Fruit fly (Drosophila melanogaster) whole organism, prepupa: Measurements from ENCODE around the gene CG14634.

ENCODE experiments used
- Blimp-1 ChIP-seq: fragments of 200-800 bp; sonication (Bioruptor generic); optimal IDR thresholded peaks from 3 replicates; lab custom pipeline; 2017; ENCODE audit warnings: missing biosample characterization, missing genetic modification characterization, mild to moderate bottlenecking, moderate library complexity, missing genetic modification reagents
- CG10669 ChIP-seq: fragments of 200-800 bp; sonication (Bioruptor generic); optimal IDR thresholded peaks from 3 replicates; lab custom pipeline; 2018; ENCODE audit warnings: missing biosample characterization, mild to moderate bottlenecking, missing genetic modification characterization, moderate library complexity
- CG11294 ChIP-seq: fragments of 200-800 bp; sonication (Bioruptor generic); IDR thresholded peaks from 2 replicates; pipeline ENCODE4 v1.3.6; 2022; ENCODE audit warnings: missing biosample characterization, missing genetic modification characterization
- CG11762 ChIP-seq: fragments of 200-800 bp; sonication (Bioruptor generic); optimal IDR thresholded peaks from 3 replicates; lab custom pipeline; 2016; ENCODE audit warnings: missing biosample characterization, missing genetic modification characterization; ENCODE audit not compliant: insufficient read depth
- CG11902 ChIP-seq: fragments of 200-800 bp; sonication (Bioruptor generic); optimal IDR thresholded peaks from 3 replicates; lab custom pipeline; 2016; ENCODE audit warnings: missing biosample characterization, missing genetic modification characterization
- CG15336 ChIP-seq: fragments of 200-800 bp; sonication (Bioruptor generic); IDR thresholded peaks from 2 replicates; pipeline ENCODE4 v1.3.6; 2022; ENCODE audit warnings: missing biosample characterization, missing genetic modification characterization
- CG1621 ChIP-seq: fragments of 200-800 bp; sonication (Bioruptor generic); optimal IDR thresholded peaks from 3 replicates; lab custom pipeline; 2018; ENCODE audit warnings: missing biosample characterization, mild to moderate bottlenecking, missing genetic modification characterization
- CG16779 ChIP-seq: fragments of 200-800 bp; sonication (Bioruptor generic); optimal IDR thresholded peaks from 3 replicates; lab custom pipeline; 2017; ENCODE audit warnings: missing biosample characterization, mild to moderate bottlenecking, missing genetic modification characterization
- CG3032 ChIP-seq: fragments of 200-800 bp; optimal IDR thresholded peaks from 2 replicates; lab custom pipeline; 2019; ENCODE audit warnings: missing biosample characterization, mild to moderate bottlenecking, missing genetic modification characterization, moderate library complexity
- CG31627 ChIP-seq: fragments of 200-800 bp; sonication (Bioruptor generic); optimal IDR thresholded peaks from 3 replicates; lab custom pipeline; 2016; ENCODE audit warnings: missing biosample characterization, missing genetic modification characterization
- CG32006 ChIP-seq: fragments of 200-800 bp; sonication (Bioruptor generic); optimal IDR thresholded peaks from 3 replicates; lab custom pipeline; 2017; ENCODE audit warnings: missing biosample characterization, mild to moderate bottlenecking, missing genetic modification characterization
- CG34406 ChIP-seq: fragments of 200-800 bp; sonication (Bioruptor generic); optimal IDR thresholded peaks from 3 replicates; lab custom pipeline; 2016; ENCODE audit warnings: missing biosample characterization, missing genetic modification characterization
- CG3919 ChIP-seq: fragments of 200-800 bp; sonication (Bioruptor generic); optimal IDR thresholded peaks from 3 replicates; lab custom pipeline; 2016; ENCODE audit warnings: missing biosample characterization, missing genetic modification characterization
- CG4318 ChIP-seq: fragments of 200-800 bp; sonication (Bioruptor generic); optimal IDR thresholded peaks from 3 replicates; lab custom pipeline; 2017; ENCODE audit warnings: missing biosample characterization, mild to moderate bottlenecking, missing genetic modification characterization
- CG6163 ChIP-seq: fragments of 200-800 bp; sonication (Bioruptor generic); IDR thresholded peaks from 3 replicates; pipeline ENCODE4 v1.3.6; 2022; ENCODE audit warnings: missing biosample characterization, missing genetic modification characterization
- CG6792 ChIP-seq: fragments of 200-800 bp; sonication (Bioruptor generic); optimal IDR thresholded peaks from 3 replicates; lab custom pipeline; 2016; ENCODE audit warnings: missing biosample characterization, missing genetic modification characterization
- CG6854 ChIP-seq: fragments of 200-800 bp; sonication (Bioruptor generic); optimal IDR thresholded peaks from 2 replicates; lab custom pipeline; 2017; ENCODE audit warnings: missing biosample characterization, mild to moderate bottlenecking, missing genetic modification characterization
- CG8119 ChIP-seq: fragments of 200-800 bp; sonication (Bioruptor generic); IDR thresholded peaks from 3 replicates; pipeline ENCODE4 v1.3.6; 2022; ENCODE audit warnings: missing biosample characterization, missing genetic modification characterization
- CG8319 ChIP-seq: fragments of 200-800 bp; sonication (Bioruptor generic); optimal IDR thresholded peaks from 3 replicates; lab custom pipeline; 2016; ENCODE audit warnings: missing biosample characterization, missing genetic modification characterization
- Eip93F ChIP-seq: fragments of 200-800 bp; sonication (Bioruptor generic); optimal IDR thresholded peaks from 2 replicates; lab custom pipeline; 2016; ENCODE audit warnings: missing biosample characterization, mild to moderate bottlenecking, missing genetic modification characterization
- Ets21C ChIP-seq: fragments of 200-800 bp; sonication (Bioruptor generic); optimal IDR thresholded peaks from 3 replicates; lab custom pipeline; 2016; ENCODE audit warnings: missing biosample characterization, missing genetic modification characterization
- Ets96B ChIP-seq: fragments of 200-800 bp; optimal IDR thresholded peaks from 2 replicates; lab custom pipeline; 2019; ENCODE audit warnings: missing biosample characterization, mild to moderate bottlenecking, missing genetic modification characterization, moderate library complexity
- Gug ChIP-seq: fragments of 200-800 bp; sonication (Bioruptor generic); IDR thresholded peaks from 2 replicates; pipeline ENCODE4 v1.3.6; 2022; ENCODE audit warnings: missing biosample characterization, missing genetic modification characterization
- Hr38 ChIP-seq: sonication (Bioruptor generic); optimal IDR thresholded peaks from 2 replicates; lab custom pipeline; 2016; ENCODE audit warnings: missing biosample characterization, missing genetic modification characterization
- Hr4 ChIP-seq: fragments of 200-800 bp; sonication (Bioruptor generic); optimal IDR thresholded peaks from 3 replicates; lab custom pipeline; 2016; ENCODE audit warnings: missing biosample characterization, missing genetic modification characterization
- Met ChIP-seq: fragments of 200-800 bp; sonication (Bioruptor generic); optimal IDR thresholded peaks from 3 replicates; lab custom pipeline; 2016; ENCODE audit warnings: missing biosample characterization, missing genetic modification characterization
- Smox ChIP-seq: fragments of 200-800 bp; sonication (Bioruptor generic); optimal IDR thresholded peaks from 3 replicates; lab custom pipeline; 2016; ENCODE audit warnings: missing biosample characterization, missing genetic modification characterization
- achi ChIP-seq: fragments of 200-800 bp; sonication (Bioruptor generic); optimal IDR thresholded peaks from 3 replicates; lab custom pipeline; 2016; ENCODE audit warnings: missing biosample characterization, missing genetic modification characterization
- acj6 ChIP-seq: fragments of 200-800 bp; sonication (Bioruptor generic); optimal IDR thresholded peaks from 3 replicates; lab custom pipeline; 2016; ENCODE audit warnings: missing biosample characterization, missing genetic modification characterization
- dac ChIP-seq: fragments of 200-800 bp; sonication (Bioruptor generic); optimal IDR thresholded peaks from 2 replicates; lab custom pipeline; 2017; ENCODE audit warnings: missing biosample characterization, mild to moderate bottlenecking, missing genetic modification characterization
- dsx ChIP-seq: fragments of 200-800 bp; optimal IDR thresholded peaks from 3 replicates; lab custom pipeline; 2019; ENCODE audit warnings: missing biosample characterization, mild to moderate bottlenecking, missing genetic modification characterization, moderate library complexity; ENCODE audit not compliant: poor library complexity, severe bottlenecking
- eg ChIP-seq: fragments of 200-800 bp; sonication (Bioruptor generic); IDR thresholded peaks from 3 replicates; pipeline ENCODE4 v1.3.6; 2022; ENCODE audit warnings: missing biosample characterization, missing genetic modification characterization
- esn ChIP-seq: fragments of 200-800 bp; sonication (Bioruptor generic); optimal IDR thresholded peaks from 2 replicates; lab custom pipeline; 2016; ENCODE audit warnings: missing biosample characterization, mild to moderate bottlenecking, missing genetic modification characterization, moderate library complexity
- fd59A ChIP-seq: fragments of 200-800 bp; sonication (Bioruptor generic); optimal IDR thresholded peaks from 2 replicates; lab custom pipeline; 2017; ENCODE audit warnings: missing biosample characterization, mild to moderate bottlenecking, missing genetic modification characterization, missing genetic modification reagents
- fkh ChIP-seq: fragments of 200-800 bp; sonication (Bioruptor generic); optimal IDR thresholded peaks from 3 replicates; lab custom pipeline; 2017; ENCODE audit warnings: missing biosample characterization, mild to moderate bottlenecking, missing genetic modification characterization, moderate library complexity
- net ChIP-seq: fragments of 200-800 bp; sonication (Bioruptor generic); optimal IDR thresholded peaks from 3 replicates; lab custom pipeline; 2016; ENCODE audit warnings: missing biosample characterization, missing genetic modification characterization
- salr ChIP-seq, 2 experiments: fragments of 200-800 bp; sonication (Bioruptor generic); optimal IDR thresholded peaks; 3 replicates each; lab custom pipeline; 2016 to 2018; ENCODE audit warnings: missing biosample characterization in 2 of 2, missing genetic modification characterization in 2 of 2, mild to moderate bottlenecking in 1 of 2
- spab ChIP-seq: fragments of 200-800 bp; sonication (Bioruptor generic); optimal IDR thresholded peaks from 2 replicates; lab custom pipeline; 2017; ENCODE audit warnings: missing biosample characterization, mild to moderate bottlenecking, missing genetic modification characterization, missing genetic modification reagents
- ss ChIP-seq, 2 experiments: fragments of 200-800 bp; sonication (Bioruptor generic); optimal IDR thresholded peaks; 2 replicates in 1 of 2; 3 replicates in 1 of 2; lab custom pipeline; 2017 to 2018; ENCODE audit warnings: mild to moderate bottlenecking in 2 of 2, missing biosample characterization in 2 of 2, missing genetic modification characterization in 2 of 2, moderate library complexity in 1 of 2
- svp ChIP-seq: fragments of 200-800 bp; sonication (Bioruptor generic); peaks from one replicate; lab custom pipeline; 2016; ENCODE audit warnings: missing biosample characterization, missing genetic modification characterization
- topi ChIP-seq: fragments of 200-800 bp; sonication (Bioruptor generic); optimal IDR thresholded peaks from 3 replicates; lab custom pipeline; 2016; ENCODE audit warnings: missing biosample characterization, missing genetic modification characterization

Gene CG14634

DNA sequence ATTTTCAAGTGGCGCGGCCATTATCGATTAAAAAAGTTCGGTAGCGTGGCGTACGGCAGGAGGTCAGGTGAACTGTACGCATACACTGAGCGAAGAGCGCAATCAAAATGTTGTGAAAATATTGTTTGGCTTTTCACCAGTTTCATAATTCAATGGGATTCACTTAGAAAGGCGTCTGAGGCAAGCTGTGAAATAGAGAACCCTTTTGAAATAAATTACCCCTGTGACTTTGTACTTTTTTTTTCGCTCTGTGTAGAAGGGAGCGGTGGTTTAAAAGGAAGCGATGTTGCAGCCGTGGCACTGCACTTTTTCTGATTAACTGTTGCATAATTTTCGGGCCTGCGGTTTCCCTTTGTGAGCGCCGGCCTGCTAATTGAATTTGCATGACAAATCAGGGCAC, 11.3 kb downstream of the CG14634 start (continued):
- TF ChIP-seq Blimp-1 (GFP tag; lab: Kevin White, UChicago), result no peak
- peak; percentile 14 for TF ChIP-seq topi (GFP tag; lab: Kevin White, UChicago)
- TF ChIP-seq CG11902, result no peak
- TF ChIP-seq CG10669 (GFP tag; lab: Kevin White, UChicago), result peak; percentile 12
- no peak for TF ChIP-seq CG16779 (tag; lab: Kevin White, UChicago)
- TF ChIP-seq Smox (GFP tag; lab: Kevin White, UChicago), result peak; percentile 14
- TF ChIP-seq CG3919 (GFP tag; lab: Kevin White, UChicago), result peak; percentile 46
- peak; percentile 49; the same call in 2 of the 3 replicates for TF ChIP-seq CG6163
- TF ChIP-seq CG6792 (GFP tag; lab: Kevin White, UChicago), result no peak
- TF ChIP-seq svp, result no peak
- no peak for TF ChIP-seq CG11762 (GFP tag; lab: Kevin White, UChicago)
- peak; percentile 8 for TF ChIP-seq CG34406 (GFP tag; lab: Kevin White, UChicago)
- TF ChIP-seq Hr38 (GFP tag; lab: Kevin White, UChicago), result no peak
- TF ChIP-seq dac (GFP tag; lab: Kevin White, UChicago), result no peak
- no peak for TF ChIP-seq salr (GFP tag; optimal IDR thresholded peaks at IDR 0.05; lab: Kevin White, UChicago)
- TF ChIP-seq acj6, result peak; percentile 17
- no peak for TF ChIP-seq Eip93F
- no peak for TF ChIP-seq fd59A (GFP tag; lab: Kevin White, UChicago)
- no peak for TF ChIP-seq dsx (GFP tag; lab: Kevin White, UChicago)
- 0 out of 2 replicates have a peak, but pooled peaks have one; percentile 25 for TF ChIP-seq CG15336
- TF ChIP-seq CG3032 (tag; lab: Kevin White, UChicago), result peak; percentile 12
- TF ChIP-seq esn (GFP tag; lab: Kevin White, UChicago), result no peak
- TF ChIP-seq spab (GFP tag; lab: Kevin White, UChicago), result no peak
- TF ChIP-seq Hr4 (GFP tag; lab: Kevin White, UChicago), result no peak
- peak; percentile 0 for TF ChIP-seq Ets96B (tag; lab: Kevin White, UChicago)
- no peak for TF ChIP-seq CG6854 (GFP tag; lab: Kevin White, UChicago)
- no peak for TF ChIP-seq Ets21C

DNA sequence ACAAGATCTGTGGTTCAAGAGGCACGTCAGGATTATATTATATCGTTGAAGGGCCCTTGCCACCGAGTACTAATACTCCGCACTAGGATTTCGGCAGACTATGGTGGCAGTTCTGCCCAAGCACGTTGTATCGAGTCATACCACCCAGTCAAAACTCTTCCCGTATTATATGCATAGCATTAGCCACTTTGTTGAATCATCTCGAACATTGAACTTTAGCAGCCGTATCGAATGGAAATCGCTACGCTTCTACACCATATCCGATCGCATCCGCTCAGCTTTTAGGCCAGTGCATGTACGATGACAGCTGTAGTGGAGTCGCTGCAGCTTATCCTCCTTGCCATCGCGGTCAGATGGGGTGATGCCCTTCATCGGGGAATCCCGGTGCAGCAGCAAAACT, 13.0 kb downstream of the CG14634 start, which contains the start of gene CG11664:
CG11664 (plus strand) TSS at position 301 of the 400 bp plus-strand sequence.
- TF ChIP-seq CG16779 (tag; lab: Kevin White, UChicago) (no peak), Ets96B (tag; lab: Kevin White, UChicago) (no peak), CG11902 (no peak)

- TF ChIP-seq CG11294 (GFP tag; lab: Robert Waterston, UW) (no peak), CG4318 (no peak), fkh (GFP tag; lab: Kevin White, UChicago) (no peak), ss (GFP tag; optimal IDR thresholded peaks at IDR 0.05; lab: Kevin White, UChicago) (no peak), CG11762 (GFP tag; lab: Kevin White, UChicago) (no peak), CG8319 (GFP tag; lab: Kevin White, UChicago) (no peak), CG1621 (tag; lab: Kevin White, UChicago) (no peak), CG32006 (GFP tag; lab: Kevin White, UChicago) (no peak), CG31627 (GFP tag; lab: Kevin White, UChicago) (no peak), CG8119 (GFP tag; lab: Robert Waterston, UW) (no peak), achi (no peak), Met (GFP tag; lab: Kevin White, UChicago) (no peak), eg (GFP tag; lab: Robert Waterston, UW) (no peak), CG6792 (GFP tag; lab: Kevin White, UChicago) (no peak), Gug (GFP tag; lab: Robert Waterston, UW) (no peak), spab (GFP tag; lab: Kevin White, UChicago) (no peak), CG34406 (GFP tag; lab: Kevin White, UChicago) (no peak), net (GFP tag; lab: Kevin White, UChicago) (no peak), Hr38 (GFP tag; lab: Kevin White, UChicago) (no peak)
These were observed 31.8 kb downstream of the CG14634 start, which contains the start of gene CG11663 for dm6 chrX:894182-894581. Gene CG11663, plus strand, starts transcription at chrX:894482.
